Worm (Caenorhabditis elegans) whole organism, mixed stage, embryonic: ENCODE measurements around the gene pgm-2.
A peak's percentile ranks its signal among the peaks of the same experiment; 100 is the strongest.

Experiments used
- bed-3 ChIP-seq: fragments of 200-800 bp; sonication (Bioruptor generic); optimal IDR thresholded peaks from 3 replicates; lab custom pipeline; 2018; ENCODE audit warnings: mild to moderate bottlenecking, missing genetic modification characterization, moderate library complexity, missing compliant biosample characterization
- blmp-1 ChIP-seq: fragments of 150-350 bp; optimal IDR thresholded peaks from 2 replicates; lab custom pipeline; 2014; ENCODE audit warnings: missing biosample characterization, missing genetic modification characterization
- ceh-43 ChIP-seq: fragments of 200-800 bp; sonication (Bioruptor generic); optimal IDR thresholded peaks from 2 replicates; lab custom pipeline; 2018; ENCODE audit warnings: mild to moderate bottlenecking, missing genetic modification characterization, moderate library complexity, missing compliant biosample characterization
- ceh-83 ChIP-seq: fragments of 200-800 bp; sonication (Bioruptor generic); optimal IDR thresholded peaks from 2 replicates; lab custom pipeline; 2018; ENCODE audit warnings: mild to moderate bottlenecking, missing genetic modification characterization, missing compliant biosample characterization
- ces-1 ChIP-seq: fragments of 150-350 bp; optimal IDR thresholded peaks from 2 replicates; lab custom pipeline; 2014; ENCODE audit warnings: missing biosample characterization, missing genetic modification reagents, missing genetic modification characterization
- cnd-1 ChIP-seq: fragments of 200-800 bp; sonication (Bioruptor generic); optimal IDR thresholded peaks from 2 replicates; lab custom pipeline; 2018; ENCODE audit warnings: mild to moderate bottlenecking, missing genetic modification characterization, missing compliant biosample characterization
- drap-1 ChIP-seq: fragments of 200-800 bp; sonication (Bioruptor generic); optimal IDR thresholded peaks from 3 replicates; lab custom pipeline; 2018; ENCODE audit warnings: mild to moderate bottlenecking, missing genetic modification characterization, missing compliant biosample characterization
- elt-1 ChIP-seq: sonication (generic microtip); optimal IDR thresholded peaks from 2 replicates; lab custom pipeline; 2017; ENCODE audit warnings: missing genetic modification characterization, mild to moderate bottlenecking, missing compliant biosample characterization, antibody characterized with exemption, moderate library complexity, borderline replicate concordance; ENCODE audit not compliant: insufficient read depth
- elt-3 ChIP-seq: fragments of 150-350 bp; optimal IDR thresholded peaks from 2 replicates; lab custom pipeline; 2014; ENCODE audit warnings: missing biosample characterization, missing genetic modification characterization
- flh-1 ChIP-seq: fragments of 200-800 bp; sonication (Bioruptor generic); optimal IDR thresholded peaks from 2 replicates; lab custom pipeline; 2018; ENCODE audit warnings: mild to moderate bottlenecking, missing genetic modification characterization, moderate library complexity, missing compliant biosample characterization
- ham-2 ChIP-seq: fragments of 200-800 bp; sonication (Bioruptor generic); optimal IDR thresholded peaks from 2 replicates; lab custom pipeline; 2018; ENCODE audit warnings: mild to moderate bottlenecking, missing genetic modification characterization, missing compliant biosample characterization
- lin-13 ChIP-seq: fragments of 150-350 bp; optimal IDR thresholded peaks from 2 replicates; lab custom pipeline; 2014; ENCODE audit warnings: missing biosample characterization, missing genetic modification characterization
- lin-32 ChIP-seq: fragments of 200-800 bp; sonication (Bioruptor generic); optimal IDR thresholded peaks from 2 replicates; lab custom pipeline; 2018; ENCODE audit warnings: mild to moderate bottlenecking, missing genetic modification characterization, missing compliant biosample characterization
- lsy-2 ChIP-seq: fragments of 150-350 bp; optimal IDR thresholded peaks from 2 replicates; lab custom pipeline; 2014; ENCODE audit warnings: missing biosample characterization, missing genetic modification characterization
- mab-5 ChIP-seq: fragments of 150-350 bp; optimal IDR thresholded peaks from 2 replicates; lab custom pipeline; 2014; ENCODE audit warnings: missing biosample characterization, missing genetic modification characterization
- mep-1 ChIP-seq: fragments of 150-350 bp; optimal IDR thresholded peaks from 2 replicates; lab custom pipeline; 2017; ENCODE audit warnings: missing biosample characterization, missing genetic modification reagents, missing genetic modification characterization, inconsistent platforms
- mls-2 ChIP-seq: sonication (generic microtip); optimal IDR thresholded peaks from 2 replicates; lab custom pipeline; 2016; ENCODE audit warnings: mild to moderate bottlenecking, missing genetic modification characterization, moderate library complexity, missing compliant biosample characterization
- nhr-2 ChIP-seq: fragments of 150-350 bp; optimal IDR thresholded peaks from 2 replicates; lab custom pipeline; 2014; ENCODE audit warnings: missing biosample characterization, missing genetic modification characterization
- nhr-237 ChIP-seq: fragments of 150-350 bp; optimal IDR thresholded peaks from 2 replicates; lab custom pipeline; 2014; ENCODE audit warnings: missing biosample characterization, missing genetic modification characterization
- nhr-28 ChIP-seq: fragments of 150-350 bp; optimal IDR thresholded peaks from 2 replicates; lab custom pipeline; 2014; ENCODE audit warnings: missing biosample characterization, missing genetic modification characterization
- nhr-76 ChIP-seq: sonication (generic microtip); optimal IDR thresholded peaks from 2 replicates; lab custom pipeline; 2017; ENCODE audit warnings: missing biosample characterization, missing genetic modification characterization
- pha-4 ChIP-seq: fragments of 150-350 bp; optimal IDR thresholded peaks from 2 replicates; lab custom pipeline; 2018; ENCODE audit warnings: missing biosample characterization, missing genetic modification reagents, missing genetic modification characterization
- snpc-4 ChIP-seq: fragments of 150-350 bp; optimal IDR thresholded peaks from 2 replicates; lab custom pipeline; 2014; ENCODE audit warnings: missing biosample characterization, missing genetic modification characterization
- sptf-1 ChIP-seq: sonication (generic microtip); optimal IDR thresholded peaks from 2 replicates; lab custom pipeline; 2017; ENCODE audit warnings: mild to moderate bottlenecking, missing genetic modification characterization, moderate library complexity, missing compliant biosample characterization
- tbx-8 ChIP-seq: fragments of 200-800 bp; sonication (Bioruptor generic); optimal IDR thresholded peaks from 2 replicates; lab custom pipeline; 2018; ENCODE audit warnings: mild to moderate bottlenecking, missing genetic modification characterization, moderate library complexity, missing compliant biosample characterization
- unc-120 ChIP-seq: sonication (generic microtip); optimal IDR thresholded peaks from 2 replicates; lab custom pipeline; 2017; ENCODE audit warnings: missing genetic modification characterization, missing compliant biosample characterization; ENCODE audit not compliant: poor library complexity, severe bottlenecking
- unc-62 ChIP-seq: fragments of 150-350 bp; optimal IDR thresholded peaks from 2 replicates; lab custom pipeline; 2014; ENCODE audit warnings: missing biosample characterization, missing genetic modification reagents, missing genetic modification characterization
- zip-8 ChIP-seq: fragments of 150-350 bp; optimal IDR thresholded peaks from 2 replicates; lab custom pipeline; 2014; ENCODE audit warnings: missing biosample characterization, missing genetic modification characterization
- ztf-11 ChIP-seq: fragments of 150-350 bp; optimal IDR thresholded peaks from 2 replicates; lab custom pipeline; 2014; ENCODE audit warnings: missing biosample characterization, missing genetic modification characterization

The pgm-2 gene

DNA sequence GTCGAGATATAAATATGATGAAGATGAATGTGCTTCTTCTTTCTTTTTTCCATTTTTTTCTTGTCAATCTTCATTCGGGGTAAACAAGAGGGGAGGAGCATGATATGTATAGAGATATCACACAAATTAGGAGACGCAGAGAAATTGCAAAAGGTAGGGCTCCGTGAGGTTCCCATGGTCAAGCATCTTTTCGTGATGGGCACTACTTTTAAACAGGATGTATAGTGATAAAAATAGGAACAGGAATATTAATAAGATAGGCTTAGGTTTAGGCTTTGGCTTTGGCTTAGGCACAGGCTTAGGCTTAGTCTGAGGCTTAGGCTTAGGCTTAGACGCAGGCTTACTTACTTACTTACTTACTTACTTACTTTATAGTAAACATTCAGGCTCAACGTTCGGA lies 25.6 kb downstream of the pgm-2 start, which contains the start of gene F53A2.1:
Gene F53A2.1 (minus strand): TSS at position 101 of the 400 bp plus-strand sequence.
- TF ChIP-seq mls-2 (tag; lab: Kevin White, UChicago) (no peak), unc-62 (GFP tag; lab: Kevin White, UChicago) (no peak), elt-1 (no peak), ceh-43 (GFP tag; lab: Kevin White, UChicago) (no peak), ceh-83 (GFP tag; lab: Kevin White, UChicago) (no peak), elt-3 (tag; lab: Kevin White, UChicago) (no peak), snpc-4 (tag; lab: Kevin White, UChicago) (no peak)

ce11 chrIII:13328911-13329310 lies 29.7 kb downstream of the pgm-2 start:
- TF ChIP-seq mls-2 (tag; lab: Kevin White, UChicago), result no peak
- TF ChIP-seq mep-1, result no peak
- peak; percentile 96 for TF ChIP-seq zip-8
- no peak for TF ChIP-seq drap-1 (GFP tag; lab: Kevin White, UChicago)
- TF ChIP-seq snpc-4 (tag; lab: Kevin White, UChicago), result no peak
- no peak for TF ChIP-seq cnd-1 (tag; lab: Kevin White, UChicago)
- no peak for TF ChIP-seq elt-1

- TF ChIP-seq blmp-1 (tag; lab: Kevin White, UChicago) (no peak), nhr-2 (no peak), snpc-4 (tag; lab: Kevin White, UChicago) (no peak), bed-3 (GFP tag; lab: Kevin White, UChicago) (no peak), zip-8 (no peak), ztf-11 (tag; lab: Kevin White, UChicago) (no peak), flh-1 (GFP tag; lab: Kevin White, UChicago) (no peak)
- TF ChIP-seq, all 35 proteins: peak for 0
Observed at ce11 chrIII:13333754-13334153, 34.6 kb downstream of the pgm-2 start, which contains the start of gene sdz-20. sdz-20 (plus strand) TSS chrIII:13334054.

DNA sequence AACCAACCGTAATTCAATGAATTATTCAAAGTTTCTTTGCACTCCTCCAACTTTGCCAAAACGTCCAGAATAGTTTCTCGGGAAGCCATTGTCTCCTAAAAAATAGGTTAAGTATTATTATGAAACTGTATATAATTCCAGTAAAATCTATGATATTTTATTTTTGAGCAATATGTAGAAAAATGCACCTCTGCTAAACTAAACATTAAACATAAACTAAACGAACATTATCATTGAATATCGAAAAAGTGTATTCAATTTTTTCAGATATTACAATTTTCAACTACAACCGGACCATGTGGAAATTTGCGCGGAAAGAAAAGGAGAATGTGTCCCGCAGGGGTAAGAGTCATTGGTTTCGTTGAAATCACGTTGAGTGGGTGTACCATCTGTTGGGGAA lies 40.5 kb downstream of the pgm-2 start, which contains the start of gene F53A2.3:
Gene F53A2.3 (minus strand): TSS at position 101 of the 400 bp plus-strand sequence.
- TF ChIP-seq mls-2 (tag; lab: Kevin White, UChicago) (no peak), nhr-237 (no peak), zip-8 (no peak), nhr-2 (no peak), tbx-8 (GFP tag; lab: Kevin White, UChicago) (no peak), sptf-1 (no peak), pha-4 (tag; lab: Kevin White, UChicago) (no peak), snpc-4 (tag; lab: Kevin White, UChicago) (no peak), nhr-28 (tag; lab: Kevin White, UChicago) (no peak), nhr-76 (tag; lab: Kevin White, UChicago) (no peak), ceh-83 (GFP tag; lab: Kevin White, UChicago) (no peak), unc-120 (no peak), mab-5 (tag; lab: Kevin White, UChicago) (no peak), flh-1 (GFP tag; lab: Kevin White, UChicago) (no peak), lin-32 (GFP tag; lab: Kevin White, UChicago) (no peak), cnd-1 (tag; lab: Kevin White, UChicago) (no peak)

- TF ChIP-seq lsy-2 (tag; lab: Kevin White, UChicago), result no peak
- TF ChIP-seq blmp-1 (tag; lab: Kevin White, UChicago), result no peak
- TF ChIP-seq lin-32 (GFP tag; lab: Kevin White, UChicago), result no peak
- TF ChIP-seq bed-3 (GFP tag; lab: Kevin White, UChicago), result no peak
- TF ChIP-seq lin-13 (tag; lab: Kevin White, UChicago), result no peak
- no peak for TF ChIP-seq elt-3 (tag; lab: Kevin White, UChicago)
- no peak for TF ChIP-seq tbx-8 (GFP tag; lab: Kevin White, UChicago)
- peak; percentile 30 for TF ChIP-seq ham-2
- no peak for TF ChIP-seq ceh-83 (GFP tag; lab: Kevin White, UChicago)
- TF ChIP-seq ces-1 (GFP tag; lab: Kevin White, UChicago), result peak; percentile 98
Observed at ce11 chrIII:13340504-13341274, 41.5 kb downstream of the pgm-2 start.
